Comparison of ENCODE assay signal across 4 fruit fly cellular contexts in the genomic region with DNA sequence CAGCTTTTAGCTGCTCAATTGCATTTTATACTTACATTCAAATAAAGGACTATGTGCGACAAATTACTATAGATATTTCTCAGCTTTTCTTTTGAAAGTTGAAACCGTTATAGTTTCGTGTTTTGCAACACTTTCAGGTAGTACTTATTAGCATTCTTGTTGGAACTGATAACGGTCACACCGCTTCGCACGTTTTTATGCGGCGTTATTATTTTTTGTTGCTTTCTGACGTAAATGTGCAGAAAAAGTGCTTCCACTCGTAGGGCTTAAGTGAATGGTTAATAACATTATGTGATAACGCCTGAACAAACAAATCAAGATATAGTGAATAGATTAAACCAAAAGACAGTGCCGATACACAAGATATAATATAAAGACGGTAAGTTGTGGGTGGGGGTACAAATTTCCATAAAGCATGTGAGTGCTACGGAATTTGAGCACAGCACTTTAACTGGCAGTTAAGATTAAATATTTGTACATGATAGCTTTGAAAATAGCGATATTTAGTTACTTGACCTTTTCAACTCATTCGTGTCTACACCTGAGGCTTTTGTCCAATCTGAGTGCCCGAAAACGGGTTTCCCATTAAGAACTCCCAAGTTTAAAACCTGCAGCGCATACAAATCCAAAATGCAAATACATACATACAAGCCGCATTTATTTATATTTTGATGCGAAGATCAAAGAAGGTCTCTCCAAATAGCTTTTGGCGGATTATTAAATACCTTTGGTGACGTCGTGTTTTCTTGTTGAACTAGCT.
TF ChIP-seq lines count a peak whose summit lies in the region.

Gene papi, plus strand, starts transcription at position 176 of the 760 bp plus-strand sequence.

- TF ChIP-seq CTCF in whole organism, embryonic (GFP tag; optimal IDR thresholded peaks at IDR 0.05; lab: Kevin White, UChicago) = no peak

TF ChIP-seq in whole organism, adult, 20 proteins besides CTCF, POLR2A, EP300 and RAD21:
- TF ChIP-seq ovo (GFP tag; optimal IDR thresholded peaks at IDR 0.05; lab: Kevin White, UChicago) = peak; percentile 70
- TF ChIP-seq CG7101 (tag; optimal IDR thresholded peaks at IDR 0.05; lab: Kevin White, UChicago) = peak; percentile 47
- TF ChIP-seq CG1620 (GFP tag; optimal IDR thresholded peaks at IDR 0.05; lab: Kevin White, UChicago) = no peak
- TF ChIP-seq CG33017 (tag; optimal IDR thresholded peaks at IDR 0.05; lab: Kevin White, UChicago) = peak; percentile 28
- TF ChIP-seq cic (GFP tag; optimal IDR thresholded peaks at IDR 0.05; lab: Kevin White, UChicago) = peak; percentile 34
- TF ChIP-seq Mnt (GFP tag; optimal IDR thresholded peaks at IDR 0.05; lab: Kevin White, UChicago) = peak; percentile 99
- TF ChIP-seq Clk (GFP tag; optimal IDR thresholded peaks at IDR 0.05; lab: Kevin White, UChicago) = no peak

TF ChIP-seq in whole organism, embryonic, 481 proteins besides CTCF, POLR2A, EP300 and RAD21 (continues in another document):
- no peak for TF ChIP-seq CG13424 (tag; optimal IDR thresholded peaks at IDR 0.05; lab: Kevin White, UChicago)
- TF ChIP-seq bigmax (GFP tag; optimal IDR thresholded peaks at IDR 0.05; lab: Kevin White, UChicago) = no peak
- no peak for TF ChIP-seq yki (optimal IDR thresholded peaks at IDR 0.05; lab: Kevin White, UChicago)
- TF ChIP-seq salm (tag; optimal IDR thresholded peaks at IDR 0.05; lab: Kevin White, UChicago) = peak; percentile 6
- no peak for TF ChIP-seq Fer2 (tag; optimal IDR thresholded peaks at IDR 0.05; lab: Kevin White, UChicago)
- TF ChIP-seq ind (GFP tag; optimal IDR thresholded peaks at IDR 0.05; lab: Kevin White, UChicago) = no peak
- TF ChIP-seq Dll (GFP tag; IDR thresholded peaks at IDR 0.05; lab: Robert Waterston, UW; ENCODE audit: partially characterized antibody) = no peak
- no peak for TF ChIP-seq ash1 (GFP tag; optimal IDR thresholded peaks at IDR 0.05; lab: Kevin White, UChicago)
- peak; percentile 67 for TF ChIP-seq pzg (GFP tag; optimal IDR thresholded peaks at IDR 0.05; lab: Kevin White, UChicago)
- no peak for TF ChIP-seq CG6765 (GFP tag; optimal IDR thresholded peaks at IDR 0.05; lab: Kevin White, UChicago)
- TF ChIP-seq slbo (GFP tag; IDR thresholded peaks at IDR 0.05; lab: Robert Waterston, UW) = no peak
- no peak for TF ChIP-seq CG18011 (GFP tag; optimal IDR thresholded peaks at IDR 0.05; lab: Kevin White, UChicago)
- no peak for TF ChIP-seq CG12299 (tag; optimal IDR thresholded peaks at IDR 0.05; lab: Kevin White, UChicago)
- TF ChIP-seq CG32772 (GFP tag; IDR thresholded peaks at IDR 0.05; lab: Robert Waterston, UW) = no peak
- no peak for TF ChIP-seq Sry-β (GFP tag; optimal IDR thresholded peaks at IDR 0.05; lab: Kevin White, UChicago)
- no peak for TF ChIP-seq Nf-YB (GFP tag; optimal IDR thresholded peaks at IDR 0.05; lab: Kevin White, UChicago)
- no peak for TF ChIP-seq H15 (GFP tag; IDR thresholded peaks at IDR 0.05; lab: Robert Waterston, UW)
- no peak for TF ChIP-seq Nf-YC (tag; optimal IDR thresholded peaks at IDR 0.05; lab: Kevin White, UChicago)
- TF ChIP-seq slp2 (GFP tag; optimal IDR thresholded peaks at IDR 0.05; lab: Kevin White, UChicago) = no peak
- peak; percentile 3 for TF ChIP-seq phol (tag; optimal IDR thresholded peaks at IDR 0.05; lab: Kevin White, UChicago)
- TF ChIP-seq exex (tag; optimal IDR thresholded peaks at IDR 0.05; lab: Kevin White, UChicago) = peak; percentile 57
- no peak for TF ChIP-seq CG11398 (GFP tag; optimal IDR thresholded peaks at IDR 0.05; lab: Kevin White, UChicago)
- TF ChIP-seq Scr (GFP tag; IDR thresholded peaks at IDR 0.05; lab: Robert Waterston, UW; ENCODE audit: partially characterized antibody) = no peak
- TF ChIP-seq CG10959 (GFP tag; IDR thresholded peaks at IDR 0.05; lab: Robert Waterston, UW) = no peak
- no peak for TF ChIP-seq esg (GFP tag; conservative IDR thresholded peaks at IDR 0.05; lab: Robert Waterston, UW)
- no peak for TF ChIP-seq CG3995 (GFP tag; optimal IDR thresholded peaks at IDR 0.05; lab: Kevin White, UChicago)

TF ChIP-seq in whole organism, prepupa, 60 proteins besides CTCF, POLR2A, EP300 and RAD21 (continues in another document):
- TF ChIP-seq eg (GFP tag; IDR thresholded peaks at IDR 0.05; lab: Robert Waterston, UW) (no peak), CG16779 (tag; optimal IDR thresholded peaks at IDR 0.05; lab: Kevin White, UChicago) (no peak), svp (GFP tag; lab: Kevin White, UChicago) (peak; percentile 53), Lpt (GFP tag; optimal IDR thresholded peaks at IDR 0.05; lab: Kevin White, UChicago) (no peak), CG8632 (GFP tag; optimal IDR thresholded peaks at IDR 0.05; lab: Kevin White, UChicago) (no peak), OdsH (GFP tag; optimal IDR thresholded peaks at IDR 0.05; lab: Kevin White, UChicago) (no peak), CG3919 (GFP tag; optimal IDR thresholded peaks at IDR 0.05; lab: Kevin White, UChicago) (no peak), CG34406 (GFP tag; optimal IDR thresholded peaks at IDR 0.05; lab: Kevin White, UChicago) (no peak), Hr39 (GFP tag; optimal IDR thresholded peaks at IDR 0.05; lab: Kevin White, UChicago) (no peak), Ets96B (tag; optimal IDR thresholded peaks at IDR 0.05; lab: Kevin White, UChicago) (no peak), net (GFP tag; optimal IDR thresholded peaks at IDR 0.05; lab: Kevin White, UChicago) (no peak), Sox15 (GFP tag; optimal IDR thresholded peaks at IDR 0.05; lab: Kevin White, UChicago) (no peak), CG6792 (GFP tag; optimal IDR thresholded peaks at IDR 0.05; lab: Kevin White, UChicago) (no peak), salr (GFP tag; optimal IDR thresholded peaks at IDR 0.05; lab: Kevin White, UChicago) (no peak), CG10631 (GFP tag; optimal IDR thresholded peaks at IDR 0.05; lab: Kevin White, UChicago) (no peak), pdm3 (GFP tag; optimal IDR thresholded peaks at IDR 0.05; lab: Kevin White, UChicago) (no peak), esn (GFP tag; optimal IDR thresholded peaks at IDR 0.05; lab: Kevin White, UChicago) (peak; percentile 16), Met (GFP tag; optimal IDR thresholded peaks at IDR 0.05; lab: Kevin White, UChicago) (no peak), CG1621 (tag; optimal IDR thresholded peaks at IDR 0.05; lab: Kevin White, UChicago) (peak; percentile 4), CG15336 (GFP tag; IDR thresholded peaks at IDR 0.05; lab: Robert Waterston, UW) (no peak), CG11762 (GFP tag; optimal IDR thresholded peaks at IDR 0.05; lab: Kevin White, UChicago; ENCODE audit: insufficient read depth) (no peak), Eip75B (GFP tag; optimal IDR thresholded peaks at IDR 0.05; lab: Kevin White, UChicago) (no peak), CG31627 (GFP tag; optimal IDR thresholded peaks at IDR 0.05; lab: Kevin White, UChicago) (no peak), fkh (GFP tag; optimal IDR thresholded peaks at IDR 0.05; lab: Kevin White, UChicago) (peak; percentile 31), CG3032 (tag; optimal IDR thresholded peaks at IDR 0.05; lab: Kevin White, UChicago) (no peak), CG6854 (GFP tag; optimal IDR thresholded peaks at IDR 0.05; lab: Kevin White, UChicago) (no peak), lz (GFP tag; optimal IDR thresholded peaks at IDR 0.05; lab: Kevin White, UChicago) (no peak), CG11902 (GFP tag; optimal IDR thresholded peaks at IDR 0.05; lab: Kevin White, UChicago) (no peak), CG6163 (GFP tag; IDR thresholded peaks at IDR 0.05; lab: Robert Waterston, UW) (no peak)

TF ChIP-seq in whole organism, wandering third instar larva, 38 proteins besides CTCF, POLR2A, EP300 and RAD21:
- TF ChIP-seq Rel (GFP tag; optimal IDR thresholded peaks at IDR 0.05; lab: Kevin White, UChicago) (no peak), Rel (tag; optimal IDR thresholded peaks at IDR 0.05; lab: Kevin White, UChicago) (peak; percentile 68), rgr (GFP tag; optimal IDR thresholded peaks at IDR 0.05; lab: Kevin White, UChicago) (peak; percentile 66), foxo (GFP tag; optimal IDR thresholded peaks at IDR 0.05; lab: Kevin White, UChicago) (no peak)
TF ChIP-seq in whole organism, wandering third instar larva: peak in this region for 2.
